Fruit fly (Drosophila melanogaster) whole organism, pupa: Measurements from ENCODE around the gene Mgat4a.
A peak's percentile ranks its signal among the peaks of the same experiment; 100 is the strongest.

Source experiments
- CG10348 ChIP-seq: fragments of 200-800 bp; sonication (Bioruptor generic); IDR thresholded peaks from 2 replicates; pipeline ENCODE4 v1.3.6; 2022; ENCODE audit warnings: missing biosample characterization, missing genetic modification characterization
- CG12605 ChIP-seq: fragments of 200-800 bp; sonication (Bioruptor generic); IDR thresholded peaks from 2 replicates; pipeline ENCODE4 v1.3.6; 2022; ENCODE audit warnings: missing biosample characterization, missing genetic modification characterization
- CG13204 ChIP-seq: fragments of 200-800 bp; sonication (Bioruptor generic); optimal IDR thresholded peaks from 2 replicates; lab custom pipeline; 2018; ENCODE audit warnings: missing biosample characterization, mild to moderate bottlenecking, missing genetic modification characterization, moderate library complexity
- CG14655 ChIP-seq: fragments of 200-800 bp; sonication (Bioruptor generic); optimal IDR thresholded peaks from 3 replicates; lab custom pipeline; 2017; ENCODE audit warnings: mild to moderate bottlenecking, missing biosample characterization, missing genetic modification reagents, missing genetic modification characterization
- CG15710 ChIP-seq: fragments of 200-800 bp; sonication (Bioruptor generic); optimal IDR thresholded peaks from 2 replicates; lab custom pipeline; 2018; ENCODE audit warnings: missing biosample characterization, mild to moderate bottlenecking, missing genetic modification characterization, moderate library complexity
- CG17806 ChIP-seq: fragments of 200-800 bp; sonication (Bioruptor generic); optimal IDR thresholded peaks from 2 replicates; lab custom pipeline; 2018; ENCODE audit warnings: missing biosample characterization, mild to moderate bottlenecking, missing genetic modification characterization, moderate library complexity
- CG32121 ChIP-seq: fragments of 200-800 bp; sonication (Bioruptor generic); IDR thresholded peaks from 2 replicates; pipeline ENCODE4 v1.3.6; 2022; ENCODE audit warnings: missing biosample characterization, missing genetic modification characterization
- CG34367 ChIP-seq: fragments of 200-800 bp; sonication (Bioruptor generic); optimal IDR thresholded peaks from 2 replicates; lab custom pipeline; 2018; ENCODE audit warnings: missing biosample characterization, mild to moderate bottlenecking, missing genetic modification characterization
- CG4496 ChIP-seq: fragments of 200-800 bp; sonication (Bioruptor generic); IDR thresholded peaks from 3 replicates; pipeline ENCODE4 v1.3.6; 2022; ENCODE audit warnings: missing biosample characterization, missing genetic modification characterization
- CG8159 ChIP-seq: fragments of 200-800 bp; sonication (Bioruptor generic); optimal IDR thresholded peaks from 3 replicates; lab custom pipeline; 2018; ENCODE audit warnings: missing biosample characterization, mild to moderate bottlenecking, missing genetic modification characterization, moderate library complexity
- CG8301 ChIP-seq: fragments of 200-800 bp; sonication (Bioruptor generic); optimal IDR thresholded peaks from 2 replicates; lab custom pipeline; 2018; ENCODE audit warnings: missing biosample characterization, mild to moderate bottlenecking, missing genetic modification characterization
- CG9948 ChIP-seq: fragments of 200-800 bp; sonication (Bioruptor generic); optimal IDR thresholded peaks from 2 replicates; lab custom pipeline; 2018; ENCODE audit warnings: missing biosample characterization, mild to moderate bottlenecking, missing genetic modification characterization, moderate library complexity
- D1 ChIP-seq: fragments of 200-800 bp; sonication (Bioruptor generic); optimal IDR thresholded peaks from 2 replicates; lab custom pipeline; 2018; ENCODE audit warnings: missing biosample characterization, mild to moderate bottlenecking, missing genetic modification characterization, moderate library complexity
- EcR ChIP-seq: fragments of 200-800 bp; sonication (Bioruptor generic); optimal IDR thresholded peaks from 3 replicates; lab custom pipeline; 2019; ENCODE audit warnings: missing biosample characterization, missing genetic modification characterization, mild to moderate bottlenecking, moderate library complexity, missing genetic modification reagents
- Ets98B ChIP-seq: fragments of 200-800 bp; sonication (Bioruptor generic); IDR thresholded peaks from 2 replicates; pipeline ENCODE4 v1.3.6; 2022; ENCODE audit warnings: missing biosample characterization, missing genetic modification characterization
- Pif1A ChIP-seq: fragments of 200-800 bp; sonication (Bioruptor generic); optimal IDR thresholded peaks from 3 replicates; lab custom pipeline; 2016; ENCODE audit warnings: missing biosample characterization, missing genetic modification characterization
- Pif1B ChIP-seq: fragments of 200-800 bp; sonication (Bioruptor generic); optimal IDR thresholded peaks from 3 replicates; lab custom pipeline; 2016; ENCODE audit warnings: missing biosample characterization, missing genetic modification characterization
- Snoo ChIP-seq: fragments of 200-800 bp; sonication (Bioruptor generic); optimal IDR thresholded peaks from 3 replicates; lab custom pipeline; 2017; ENCODE audit warnings: missing biosample characterization, mild to moderate bottlenecking, missing genetic modification characterization, inconsistent platforms
- fd96Ca ChIP-seq: fragments of 200-800 bp; sonication (Bioruptor generic); IDR thresholded peaks from 3 replicates; pipeline ENCODE4 v1.3.6; 2022; ENCODE audit warnings: missing biosample characterization, missing genetic modification characterization
- gl ChIP-seq: fragments of 200-800 bp; sonication (Bioruptor generic); optimal IDR thresholded peaks from 2 replicates; lab custom pipeline; 2018; ENCODE audit warnings: missing biosample characterization, mild to moderate bottlenecking, missing genetic modification characterization
- rn ChIP-seq: fragments of 200-800 bp; sonication (Bioruptor generic); IDR thresholded peaks from 2 replicates; pipeline ENCODE4 v1.3.6; 2022; ENCODE audit warnings: missing biosample characterization, missing genetic modification characterization

Mgat4a gene

DNA sequence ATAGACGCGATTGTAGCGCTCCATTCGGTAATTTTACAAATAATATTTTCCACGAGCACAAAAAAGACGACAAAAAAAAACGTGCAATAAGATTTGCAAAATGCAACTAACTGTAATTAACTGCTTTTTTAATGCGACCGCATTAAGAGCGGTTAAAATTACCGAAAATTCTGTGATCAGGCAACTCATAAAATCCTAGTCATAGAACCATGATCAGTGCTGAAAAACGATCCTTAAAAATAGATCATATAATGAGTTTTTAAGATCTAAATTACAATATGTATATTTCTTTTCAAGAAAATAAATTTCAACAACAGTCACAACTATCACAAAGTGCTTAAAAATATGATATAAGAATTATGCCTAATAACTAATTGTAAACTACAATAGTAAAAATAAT lies 41.4 kb downstream of the Mgat4a start, which contains the start of gene gnu:
Gene gnu, minus strand, starts transcription at position 125 of the 400 bp plus-strand sequence.
- TF ChIP-seq CG34367 (tag; lab: Kevin White, UChicago): no peak
- no peak for TF ChIP-seq CG9948 (tag; lab: Kevin White, UChicago)
- no peak for TF ChIP-seq CG13204 (GFP tag; lab: Kevin White, UChicago)
- TF ChIP-seq fd96Ca: no peak
- no peak for TF ChIP-seq CG4496 (GFP tag; lab: Robert Waterston, UW)
- no peak for TF ChIP-seq rn (GFP tag; lab: Robert Waterston, UW)
- no peak for TF ChIP-seq CG15710 (tag; lab: Kevin White, UChicago)
- TF ChIP-seq CG12605: no peak
- no peak for TF ChIP-seq CG10348
- no peak for TF ChIP-seq Pif1B (GFP tag; lab: Kevin White, UChicago)
- no peak for TF ChIP-seq CG17806 (tag; lab: Kevin White, UChicago)
- TF ChIP-seq Ets98B (GFP tag; lab: Robert Waterston, UW): no peak
- no peak for TF ChIP-seq Pif1A
- TF ChIP-seq EcR (GFP tag; lab: Kevin White, UChicago): no peak
- no peak for TF ChIP-seq CG32121 (GFP tag; lab: Robert Waterston, UW)
- no peak for TF ChIP-seq CG8159 (tag; lab: Kevin White, UChicago)
- TF ChIP-seq gl: no peak
- TF ChIP-seq CG8301 (tag; lab: Kevin White, UChicago): no peak

dm6 chr3L:14804724-14805221 lies 42.9 kb downstream of the Mgat4a start, which contains the start of gene CG17839:
TSS of gene CG17839 (plus strand) at chr3L:14805136.
- TF ChIP-seq Ets98B (GFP tag; lab: Robert Waterston, UW) (peak; percentile 26; the same call in 1 of the 2 replicates), CG12605 (peak; percentile 51; the same call in 1 of the 2 replicates), CG32121 (GFP tag; lab: Robert Waterston, UW) (0 out of 2 replicates have a peak, but pooled peaks have one; percentile 8), Pif1B (GFP tag; lab: Kevin White, UChicago) (no peak)

dm6 chr3L:14816666-14817065 lies 54.8 kb downstream of the Mgat4a start:
- TF ChIP-seq fd96Ca (no peak), CG14655 (GFP tag; lab: Kevin White, UChicago) (peak; percentile 52), CG12605 (no peak), CG4496 (GFP tag; lab: Robert Waterston, UW) (no peak), CG32121 (GFP tag; lab: Robert Waterston, UW) (no peak), CG34367 (tag; lab: Kevin White, UChicago) (no peak), D1 (tag; lab: Kevin White, UChicago) (no peak), CG8301 (tag; lab: Kevin White, UChicago) (peak; percentile 37), rn (GFP tag; lab: Robert Waterston, UW) (no peak), CG15710 (tag; lab: Kevin White, UChicago) (peak; percentile 15), CG9948 (tag; lab: Kevin White, UChicago) (peak; percentile 43), CG10348 (no peak), Pif1B (GFP tag; lab: Kevin White, UChicago) (no peak), CG13204 (GFP tag; lab: Kevin White, UChicago) (no peak), Snoo (no peak), Pif1A (no peak), CG17806 (tag; lab: Kevin White, UChicago) (peak; percentile 9), CG8159 (tag; lab: Kevin White, UChicago) (peak; percentile 38)
